Worm (Caenorhabditis elegans): ENCODE measurements around the gene pat-9.

Gene pat-9

ce11 chrX:16523827-16524226 lies 12.9 kb upstream of the pat-9 start:
- TF ChIP-seq nhr-71 (tag; optimal IDR thresholded peaks at IDR 0.05): peak; percentile 49

DNA sequence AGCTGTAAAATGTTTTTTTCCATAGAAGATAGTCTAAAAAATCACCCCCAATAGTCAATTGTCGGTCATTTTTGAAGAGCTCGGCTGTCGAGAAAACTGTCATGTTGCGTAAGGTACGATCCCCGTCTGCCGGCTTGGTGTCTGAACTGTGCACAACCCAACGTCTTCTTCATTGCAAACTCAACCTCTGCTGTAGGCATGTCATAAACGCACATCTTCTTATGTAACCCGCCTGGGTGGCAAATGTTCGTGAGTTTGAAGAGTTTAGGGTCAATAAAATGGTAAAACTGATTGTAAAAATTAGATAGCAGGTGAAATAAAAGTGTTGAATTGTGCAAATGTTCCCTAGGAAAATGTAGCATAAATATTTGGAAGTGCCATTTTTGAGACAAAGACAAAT lies 12.4 kb upstream of the pat-9 start:
- TF ChIP-seq efl-1 (optimal IDR thresholded peaks at IDR 0.05) (no peak), efl-1 (GFP tag; optimal IDR thresholded peaks at IDR 0.05 in 1 of 2) (peak in 1 of 2 experiments; percentile 59), ama-1 (optimal IDR thresholded peaks at IDR 0.05) (no peak)

DNA sequence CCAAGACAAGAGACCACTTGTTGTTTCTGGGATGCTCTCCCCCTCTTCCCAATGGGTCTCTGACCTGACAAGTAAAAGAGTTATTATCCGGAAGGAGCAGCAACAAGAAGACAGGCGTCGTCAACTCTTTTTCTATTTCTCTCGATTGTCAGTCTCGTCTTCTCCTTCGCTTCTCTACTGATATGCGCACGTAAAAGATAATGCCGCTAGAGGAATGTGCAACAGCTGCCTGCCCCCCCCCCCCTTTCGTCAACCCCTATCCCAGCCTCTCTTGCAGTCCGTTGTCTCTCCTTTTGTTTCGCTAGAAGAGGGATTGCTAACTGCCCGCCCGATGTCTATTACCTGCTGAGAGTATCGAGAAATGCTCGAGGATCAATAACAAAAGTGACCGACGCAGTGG lies 11.1 kb upstream of the pat-9 start:
- TF ChIP-seq pag-3 (tag; optimal IDR thresholded peaks at IDR 0.05; ENCODE audit: borderline replicate concordance, insufficient read depth) (peak; percentile 8), efl-1 (optimal IDR thresholded peaks at IDR 0.05) (peak in 1 of 2 experiments; percentile 8), efl-1 (GFP tag; optimal IDR thresholded peaks at IDR 0.05 in 1 of 2) (no peak), lin-14 (GFP tag; optimal IDR thresholded peaks at IDR 0.05) (peak; percentile 91), unc-130 (tag; optimal IDR thresholded peaks at IDR 0.05) (peak; percentile 69), fkh-8 (tag; optimal IDR thresholded peaks at IDR 0.05) (no peak), snu-23 (GFP tag; optimal IDR thresholded peaks at IDR 0.05) (peak; percentile 47), C34B4.2 (tag; optimal IDR thresholded peaks at IDR 0.05) (no peak), xbp-1 (tag; optimal IDR thresholded peaks at IDR 0.05) (peak; percentile 8), efl-3 (GFP tag; optimal IDR thresholded peaks at IDR 0.05) (no peak), lsy-2 (tag; optimal IDR thresholded peaks at IDR 0.05) (peak; percentile 35 to 39), nhr-71 (tag; optimal IDR thresholded peaks at IDR 0.05) (peak; percentile 82), nhr-19 (GFP tag; conservative IDR thresholded peaks at IDR 0.05) (peak; percentile 69), swsn-7 (tag; optimal IDR thresholded peaks at IDR 0.05) (peak; percentile 20), dpl-1 (GFP tag; optimal IDR thresholded peaks at IDR 0.05) (no peak), nhr-20 (tag; optimal IDR thresholded peaks at IDR 0.05) (peak; percentile 29), rnt-1 (tag; optimal IDR thresholded peaks at IDR 0.05) (peak; percentile 77)

- TF ChIP-seq nhr-85 (tag): peak; percentile 7
- no peak for TF ChIP-seq unc-62 (GFP tag; optimal IDR thresholded peaks at IDR 0.05)
Observed at ce11 chrX:16527815-16528214, 8.9 kb upstream of the pat-9 start.

- TF ChIP-seq blmp-1 (tag; optimal IDR thresholded peaks at IDR 0.05) (peak; percentile 95), aha-1 (tag; optimal IDR thresholded peaks at IDR 0.05) (no peak), jun-1 (tag; optimal IDR thresholded peaks at IDR 0.05) (no peak), ceh-8 (GFP tag; optimal IDR thresholded peaks at IDR 0.05) (no peak), snpc-4 (tag; optimal IDR thresholded peaks at IDR 0.05) (no peak), grh-1 (GFP tag; IDR thresholded peaks at IDR 0.05) (no peak), ztf-4 (tag; optimal IDR thresholded peaks at IDR 0.05) (no peak)
Observed at ce11 chrX:16529937-16530336, 6.8 kb upstream of the pat-9 start.

DNA sequence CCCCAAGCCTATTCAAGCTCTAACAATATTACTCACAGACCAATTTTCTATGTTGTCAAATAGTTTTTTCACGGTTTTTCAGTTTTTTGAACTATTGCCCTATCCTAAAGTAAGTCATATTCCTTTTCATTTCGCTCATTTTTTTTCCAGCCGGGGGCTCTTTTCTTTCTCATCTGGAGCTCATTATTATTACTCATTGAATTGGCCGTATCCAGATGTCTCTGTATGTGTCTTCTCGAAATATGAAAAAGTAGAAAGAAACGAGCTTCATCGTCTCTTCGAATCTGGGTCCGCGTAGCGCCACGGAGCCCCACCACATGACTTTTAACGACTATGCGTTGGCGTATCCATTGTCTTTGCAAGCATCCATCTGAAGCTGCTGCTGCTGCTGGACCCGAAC lies 6.2 kb upstream of the pat-9 start:
- TF ChIP-seq dsc-1 (tag; optimal IDR thresholded peaks at IDR 0.05) (peak; percentile 98), unc-62 (GFP tag; optimal IDR thresholded peaks at IDR 0.05) (no peak), fkh-4 (tag; optimal IDR thresholded peaks at IDR 0.05; ENCODE audit: borderline replicate concordance) (peak; percentile 91)

DNA sequence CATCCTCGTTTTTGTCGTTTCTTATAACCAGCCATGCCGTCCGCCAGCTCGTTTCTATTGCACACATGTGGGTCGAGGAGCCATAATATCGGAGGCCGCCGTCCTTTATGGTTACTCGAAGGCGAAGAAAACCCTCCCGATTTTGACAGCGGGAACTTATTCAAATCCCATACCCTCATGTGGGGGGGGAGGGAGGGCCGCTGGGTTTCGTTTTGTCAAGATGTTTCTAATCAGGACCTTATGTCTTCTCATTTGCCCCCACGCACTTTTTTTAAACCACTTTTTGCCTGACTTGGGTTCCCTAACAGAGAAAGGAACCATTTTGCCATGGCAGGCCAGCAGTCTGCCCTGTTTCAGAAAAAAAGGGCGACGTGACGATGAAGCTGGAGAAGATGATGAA lies 4.2 kb upstream of the pat-9 start:
- TF ChIP-seq grh-1 (GFP tag; IDR thresholded peaks at IDR 0.05): no peak
- TF ChIP-seq dsc-1 (tag; optimal IDR thresholded peaks at IDR 0.05): peak; percentile 81
- TF ChIP-seq ztf-4 (tag; optimal IDR thresholded peaks at IDR 0.05): no peak
- peak; percentile 74 for TF ChIP-seq fkh-4 (tag; optimal IDR thresholded peaks at IDR 0.05; ENCODE audit: borderline replicate concordance)
- no peak for TF ChIP-seq sup-37 (GFP tag; optimal IDR thresholded peaks at IDR 0.05)
- TF ChIP-seq aha-1 (tag; optimal IDR thresholded peaks at IDR 0.05): no peak
